Worm (Caenorhabditis elegans) whole organism, L1 larva: ENCODE measurements around the gene F55B11.2.

Experiments used
- ama-1 ChIP-seq: fragments of 150-350 bp; optimal IDR thresholded peaks from 2 replicates; lab custom pipeline; 2014
- fkh-10 ChIP-seq: sonication (generic microtip); optimal IDR thresholded peaks from 2 replicates; lab custom pipeline; 2017; ENCODE audit warnings: missing biosample characterization, missing genetic modification reagents, missing genetic modification characterization
- nhr-85 ChIP-seq: sonication (generic microtip); peaks from one replicate; lab custom pipeline; 2016; ENCODE audit warnings: missing genetic modification characterization, inconsistent platforms, missing compliant biosample characterization

DNA sequence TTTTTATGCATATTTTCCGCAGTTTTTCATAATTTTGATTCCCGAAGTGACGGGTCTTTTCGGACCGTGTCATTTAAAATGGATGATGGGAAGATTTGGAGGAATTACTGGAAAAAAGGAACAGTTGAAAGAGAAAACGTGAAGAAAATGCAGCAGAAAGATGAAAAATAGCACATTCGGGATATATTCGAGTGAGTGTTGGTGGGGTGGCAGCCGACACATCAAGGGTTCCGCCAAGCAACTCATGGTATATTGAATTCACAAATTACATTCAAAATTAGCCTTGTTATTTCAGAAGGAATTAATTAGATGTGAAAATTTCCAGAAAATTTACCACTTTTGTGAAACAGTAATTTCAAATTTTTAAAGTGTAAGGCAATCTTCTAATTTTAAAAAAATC lies 21.0 kb upstream of the F55B11.2 start, which contains the start of gene tra-3:
- TF ChIP-seq fkh-10 (GFP tag; lab: Kevin White, UChicago) (no peak), nhr-85 (tag; lab: Kevin White, UChicago) (no peak), ama-1 (lab: Kevin White, UChicago) (no peak)
